Fruit fly (Drosophila melanogaster) whole organism, adult: Measurements from ENCODE around the gene CG6333.

ENCODE experiments used
- CG11617 ChIP-seq: fragments of 200-800 bp; sonication (Bioruptor generic); optimal IDR thresholded peaks from 2 replicates; lab custom pipeline; 2017; ENCODE audit warnings: mild to moderate bottlenecking, missing biosample characterization, missing genetic modification reagents, missing genetic modification characterization
- CG12768 ChIP-seq: fragments of 200-800 bp; sonication (Bioruptor generic); optimal IDR thresholded peaks from 2 replicates; lab custom pipeline; 2017; ENCODE audit warnings: missing biosample characterization, missing genetic modification characterization, mild to moderate bottlenecking, moderate library complexity, missing genetic modification reagents
- CG14711 ChIP-seq: fragments of 200-800 bp; sonication (Bioruptor generic); optimal IDR thresholded peaks from 2 replicates; lab custom pipeline; 2018; ENCODE audit warnings: missing biosample characterization, mild to moderate bottlenecking, missing genetic modification characterization, moderate library complexity
- CG1620 ChIP-seq: fragments of 200-800 bp; sonication (Bioruptor generic); optimal IDR thresholded peaks from 2 replicates; lab custom pipeline; 2016; ENCODE audit warnings: missing biosample characterization, missing genetic modification characterization
- CG33017 ChIP-seq: fragments of 200-800 bp; sonication (Bioruptor generic); optimal IDR thresholded peaks from 2 replicates; lab custom pipeline; 2018; ENCODE audit warnings: missing biosample characterization, mild to moderate bottlenecking, missing genetic modification characterization, moderate library complexity
- CG5204 ChIP-seq: fragments of 200-800 bp; sonication (Bioruptor generic); optimal IDR thresholded peaks from 2 replicates; lab custom pipeline; 2016; ENCODE audit warnings: missing biosample characterization, missing genetic modification characterization
- CG7045 ChIP-seq: fragments of 200-800 bp; sonication (Bioruptor generic); optimal IDR thresholded peaks from 2 replicates; lab custom pipeline; 2017; ENCODE audit warnings: missing biosample characterization, mild to moderate bottlenecking, missing genetic modification characterization
- CG7101 ChIP-seq: fragments of 200-800 bp; sonication (Bioruptor generic); optimal IDR thresholded peaks from 2 replicates; lab custom pipeline; 2018; ENCODE audit warnings: missing biosample characterization, mild to moderate bottlenecking, missing genetic modification characterization, moderate library complexity
- Clk ChIP-seq: fragments of 200-800 bp; sonication (Bioruptor generic); optimal IDR thresholded peaks from 2 replicates; lab custom pipeline; 2017; ENCODE audit warnings: missing biosample characterization, missing genetic modification characterization
- Crg-1 ChIP-seq: fragments of 200-800 bp; sonication (Bioruptor generic); optimal IDR thresholded peaks from 2 replicates; lab custom pipeline; 2016; ENCODE audit warnings: missing biosample characterization, missing genetic modification characterization
- Hr96 ChIP-seq: fragments of 200-800 bp; sonication (Bioruptor generic); optimal IDR thresholded peaks from 2 replicates; lab custom pipeline; 2016; ENCODE audit warnings: missing biosample characterization, missing genetic modification characterization
- Mnt ChIP-seq: fragments of 200-800 bp; sonication (Bioruptor generic); optimal IDR thresholded peaks from 2 replicates; lab custom pipeline; 2016; ENCODE audit warnings: missing biosample characterization, mild to moderate bottlenecking, missing genetic modification characterization
- bab1 ChIP-seq: fragments of 200-800 bp; sonication (Bioruptor generic); optimal IDR thresholded peaks from 3 replicates; lab custom pipeline; 2019; ENCODE audit warnings: missing biosample characterization, mild to moderate bottlenecking, missing genetic modification characterization, moderate library complexity
- cic ChIP-seq: fragments of 200-800 bp; sonication (Bioruptor generic); optimal IDR thresholded peaks from 2 replicates; lab custom pipeline; 2017; ENCODE audit warnings: missing biosample characterization, mild to moderate bottlenecking, missing genetic modification characterization, moderate library complexity
- cnc ChIP-seq, 2 experiments: fragments of >200 bp; optimal IDR thresholded peaks; 2 replicates each; lab custom pipeline; 2017
- kay ChIP-seq: fragments of 200-800 bp; sonication (Bioruptor generic); peaks from one replicate; lab custom pipeline; 2016; ENCODE audit warnings: missing biosample characterization, missing genetic modification characterization, borderline replicate concordance
- ovo ChIP-seq: fragments of 200-800 bp; sonication (Bioruptor generic); optimal IDR thresholded peaks from 2 replicates; lab custom pipeline; 2016; ENCODE audit warnings: missing biosample characterization, missing genetic modification characterization
- pad ChIP-seq: fragments of 200-800 bp; sonication (Bioruptor generic); optimal IDR thresholded peaks from 3 replicates; lab custom pipeline; 2017; ENCODE audit warnings: missing biosample characterization, missing genetic modification characterization, mild to moderate bottlenecking, moderate library complexity, missing genetic modification reagents
- tj ChIP-seq: fragments of 200-800 bp; sonication (Bioruptor generic); optimal IDR thresholded peaks from 3 replicates; lab custom pipeline; 2017; ENCODE audit warnings: missing biosample characterization, mild to moderate bottlenecking, missing genetic modification characterization, moderate library complexity
- toe ChIP-seq: fragments of 200-800 bp; sonication (Bioruptor generic); optimal IDR thresholded peaks from 2 replicates; lab custom pipeline; 2016; ENCODE audit warnings: missing biosample characterization, missing genetic modification characterization

The CG6333 gene

DNA sequence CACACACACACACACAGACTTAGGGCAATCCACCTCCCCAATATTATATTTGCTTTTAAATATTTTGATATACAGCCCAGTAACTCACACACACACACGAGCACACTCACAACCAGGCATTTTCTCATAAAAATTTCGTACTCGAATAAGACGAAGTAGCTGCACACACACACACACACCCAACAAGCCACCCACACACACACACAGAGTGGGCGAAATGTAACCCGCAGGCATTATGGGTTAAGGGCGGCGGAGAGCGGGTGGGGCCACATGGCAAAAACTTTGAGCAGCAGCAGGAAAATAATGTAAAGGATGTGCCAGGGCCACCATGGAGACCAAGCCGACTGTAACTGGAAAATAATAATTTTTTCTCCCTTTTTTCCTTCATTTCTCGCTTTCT, 44.4 kb downstream of the CG6333 start:
- no peak for TF ChIP-seq Hr96
- no peak for TF ChIP-seq bab1 (GFP tag; lab: Kevin White, UChicago)
- no peak for TF ChIP-seq pad (GFP tag; lab: Kevin White, UChicago)
- no peak for TF ChIP-seq CG7101 (tag; lab: Kevin White, UChicago)
- TF ChIP-seq kay (GFP tag; lab: Kevin White, UChicago): no peak
- TF ChIP-seq CG11617 (GFP tag; lab: Kevin White, UChicago): no peak
- TF ChIP-seq toe (GFP tag; lab: Kevin White, UChicago): no peak

DNA sequence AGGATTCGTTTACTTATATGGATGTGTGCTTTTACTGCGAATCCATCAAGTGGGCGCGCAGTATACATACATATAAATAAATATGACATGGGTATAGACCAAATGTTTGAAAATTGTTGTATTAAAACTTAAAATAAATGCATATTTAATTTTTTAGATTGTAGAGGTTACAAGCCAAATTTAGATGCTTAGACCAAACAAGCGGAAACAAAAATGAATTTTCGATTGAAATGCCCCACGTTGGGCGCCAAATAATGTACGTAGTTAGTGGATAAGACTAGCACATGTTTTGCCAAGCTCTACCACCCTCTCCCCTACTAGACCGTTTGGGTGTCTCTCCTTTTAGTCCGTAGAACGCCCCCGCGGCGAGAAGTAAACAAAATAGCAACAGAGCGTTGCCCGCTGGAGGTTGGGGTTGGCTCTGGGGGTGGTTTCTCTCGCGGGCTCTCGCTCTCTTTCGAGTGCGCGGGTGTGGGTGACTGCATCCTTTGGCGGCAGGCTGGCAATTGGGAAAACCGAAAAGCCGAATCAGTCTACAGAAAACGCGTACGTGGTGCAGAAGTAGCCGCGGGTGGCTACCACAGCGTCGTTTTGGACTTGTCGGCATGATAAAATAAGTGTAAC, 47.0 kb downstream of the CG6333 start, which contains the start of gene CG18265:
TSS of gene CG18265 (plus strand) at position 530 of the 624 bp plus-strand sequence.
- TF ChIP-seq pad (GFP tag; lab: Kevin White, UChicago) (no peak), tj (GFP tag; lab: Kevin White, UChicago) (no peak)

DNA sequence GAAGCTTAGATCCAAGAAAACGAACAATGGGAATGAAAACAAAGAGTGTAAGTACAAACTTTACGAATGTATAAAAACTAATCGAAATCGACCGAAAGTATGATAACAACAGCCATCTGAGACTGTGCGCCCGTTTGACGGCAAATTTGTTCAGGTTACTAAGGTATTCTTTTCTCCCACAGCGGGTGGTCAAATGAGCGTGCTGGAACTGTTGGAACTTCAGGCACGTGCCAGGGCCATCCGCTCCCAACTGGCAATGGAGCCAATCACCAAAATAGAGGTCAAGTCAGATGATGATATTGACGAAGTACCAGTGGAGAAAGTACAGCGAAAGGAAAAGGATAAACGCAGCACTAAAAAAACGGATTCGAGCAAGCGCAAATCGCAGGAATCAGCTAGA, 49.7 kb downstream of the CG6333 start, which contains the start of gene CG12229:
TSS of gene CG12229 (minus strand) at position 101 of the 400 bp plus-strand sequence.
- no peak for TF ChIP-seq CG33017 (tag; lab: Kevin White, UChicago)
- TF ChIP-seq CG7045 (GFP tag; lab: Kevin White, UChicago): no peak
- no peak for TF ChIP-seq Mnt (GFP tag; lab: Kevin White, UChicago)
- no peak for TF ChIP-seq ovo (GFP tag; lab: Kevin White, UChicago)
- no peak for TF ChIP-seq cnc (optimal IDR thresholded peaks at IDR 0.05; lab: Kevin White, UChicago)
- no peak for TF ChIP-seq CG7101 (tag; lab: Kevin White, UChicago)
- TF ChIP-seq CG11617 (GFP tag; lab: Kevin White, UChicago): no peak
- no peak for TF ChIP-seq tj (GFP tag; lab: Kevin White, UChicago)
- no peak for TF ChIP-seq CG5204
- TF ChIP-seq kay (GFP tag; lab: Kevin White, UChicago): no peak
- TF ChIP-seq bab1 (GFP tag; lab: Kevin White, UChicago): no peak
- no peak for TF ChIP-seq CG1620 (GFP tag; lab: Kevin White, UChicago)
- TF ChIP-seq Clk (GFP tag; lab: Kevin White, UChicago): no peak
- TF ChIP-seq CG14711 (tag; lab: Kevin White, UChicago): no peak
- TF ChIP-seq Hr96: no peak

DNA sequence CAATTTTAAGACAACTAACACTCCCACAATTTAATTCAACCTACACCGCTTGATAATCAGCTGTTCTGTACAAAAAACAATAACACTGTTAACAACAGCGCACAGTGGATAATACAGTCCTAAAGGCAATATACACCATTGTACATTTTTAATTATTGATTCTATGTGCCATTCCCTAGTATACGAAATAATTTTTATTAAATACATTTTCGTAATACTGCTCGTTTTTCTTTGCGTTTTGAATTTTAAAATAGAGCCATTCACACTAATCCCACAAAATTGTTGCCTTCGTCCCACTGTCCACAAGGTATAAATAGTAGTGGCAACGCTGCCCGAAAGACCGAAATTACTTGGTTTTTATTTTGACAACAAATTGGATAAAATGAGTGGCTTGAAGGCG, 52.5 kb downstream of the CG6333 start, which contains the start of the genes Coq4 and CG32176:
TSS of gene Coq4 (minus strand) at position 67 of the 400 bp plus-strand sequence.
TSS of gene CG32176 (plus strand) at position 314 of the 400 bp plus-strand sequence.
- TF ChIP-seq cic (GFP tag; lab: Kevin White, UChicago): peak; percentile 17
- TF ChIP-seq Mnt (GFP tag; lab: Kevin White, UChicago): peak; percentile 90
- peak; percentile 93 for TF ChIP-seq CG12768 (GFP tag; lab: Kevin White, UChicago)
- TF ChIP-seq cnc (optimal IDR thresholded peaks at IDR 0.05; lab: Kevin White, UChicago): no peak
- peak; percentile 90 for TF ChIP-seq Clk (GFP tag; lab: Kevin White, UChicago)
- TF ChIP-seq bab1 (GFP tag; lab: Kevin White, UChicago): peak; percentile 97
- TF ChIP-seq CG5204: peak; percentile 98
- peak; percentile 81 for TF ChIP-seq pad (GFP tag; lab: Kevin White, UChicago)
- TF ChIP-seq ovo (GFP tag; lab: Kevin White, UChicago): peak; percentile 90
- TF ChIP-seq Crg-1: peak; percentile 96
- TF ChIP-seq kay (GFP tag; lab: Kevin White, UChicago): peak; percentile 98
- TF ChIP-seq CG7045 (GFP tag; lab: Kevin White, UChicago): peak; percentile 96
- peak; percentile 82 for TF ChIP-seq tj (GFP tag; lab: Kevin White, UChicago)
- peak; percentile 96 for TF ChIP-seq Hr96
- TF ChIP-seq CG14711 (tag; lab: Kevin White, UChicago): peak; percentile 88
- peak; percentile 94 for TF ChIP-seq CG11617 (GFP tag; lab: Kevin White, UChicago)
- peak; percentile 93 for TF ChIP-seq CG33017 (tag; lab: Kevin White, UChicago)
- TF ChIP-seq CG1620 (GFP tag; lab: Kevin White, UChicago): peak; percentile 98
- peak; percentile 98 for TF ChIP-seq toe (GFP tag; lab: Kevin White, UChicago)
- peak; percentile 96 for TF ChIP-seq CG7101 (tag; lab: Kevin White, UChicago)

DNA sequence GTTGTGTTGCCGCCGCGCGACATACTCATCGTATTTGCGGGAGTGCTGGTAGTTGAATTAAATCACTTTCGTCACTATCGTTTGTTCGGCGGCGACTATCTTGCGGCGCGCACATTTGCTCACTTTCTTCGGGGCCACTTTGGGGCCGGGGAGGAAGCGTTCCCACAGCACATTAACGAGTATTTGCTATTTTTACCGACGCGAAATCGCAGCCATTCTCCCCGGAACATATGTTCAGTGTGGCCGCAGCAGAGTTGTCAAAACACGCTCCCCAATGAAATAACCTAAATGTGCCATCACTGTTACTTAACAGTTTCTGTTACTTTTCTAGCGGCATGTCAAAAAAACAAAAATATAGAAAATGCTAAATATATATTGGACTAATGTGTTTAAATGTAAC, 53.1 kb downstream of the CG6333 start, which contains the start of gene frc:
TSS of gene frc (minus strand) at position 244 of the 400 bp plus-strand sequence.
- TF ChIP-seq CG5204: no peak
- peak; percentile 4 for TF ChIP-seq CG14711 (tag; lab: Kevin White, UChicago)
- TF ChIP-seq kay (GFP tag; lab: Kevin White, UChicago): no peak
- peak; percentile 47 for TF ChIP-seq Mnt (GFP tag; lab: Kevin White, UChicago)
- TF ChIP-seq CG1620 (GFP tag; lab: Kevin White, UChicago): peak; percentile 24
- TF ChIP-seq CG11617 (GFP tag; lab: Kevin White, UChicago): no peak
- TF ChIP-seq bab1 (GFP tag; lab: Kevin White, UChicago): no peak
- no peak for TF ChIP-seq cnc (optimal IDR thresholded peaks at IDR 0.05; lab: Kevin White, UChicago)
- no peak for TF ChIP-seq cic (GFP tag; lab: Kevin White, UChicago)
- no peak for TF ChIP-seq Crg-1
- no peak for TF ChIP-seq Clk (GFP tag; lab: Kevin White, UChicago)

DNA sequence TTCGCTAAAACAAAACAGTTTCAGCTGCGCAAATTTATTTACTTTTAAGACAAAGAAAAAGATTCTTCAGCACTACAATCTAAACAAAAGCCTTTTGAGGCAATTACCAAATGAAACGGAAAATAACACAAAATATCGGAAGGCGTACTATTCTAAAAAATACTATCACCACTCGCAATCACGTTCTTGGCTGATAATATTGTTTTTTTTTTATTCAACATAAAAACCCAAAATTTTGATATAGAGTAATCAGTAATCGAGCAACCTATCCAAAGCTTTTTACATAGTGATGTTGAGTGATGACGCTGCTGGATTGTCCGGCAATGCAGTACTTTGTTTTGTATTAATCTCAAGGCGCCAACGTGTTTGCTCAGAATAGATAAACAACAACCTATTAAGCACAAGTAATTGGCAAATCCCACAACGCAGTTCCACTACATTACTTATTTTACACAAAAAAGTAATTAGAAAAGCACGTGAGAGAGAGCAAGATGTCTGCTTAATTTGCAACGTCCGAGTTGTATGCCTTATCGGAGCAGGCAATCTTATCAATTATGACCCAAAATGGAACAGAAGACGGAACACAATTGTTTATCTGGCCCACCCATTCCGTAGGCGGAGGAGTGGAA, 55.0 kb downstream of the CG6333 start:
- TF ChIP-seq cnc (optimal IDR thresholded peaks at IDR 0.05; lab: Kevin White, UChicago): peak in 1 of 2 experiments; percentile 26
- peak; percentile 13 for TF ChIP-seq tj (GFP tag; lab: Kevin White, UChicago)
- TF ChIP-seq pad (GFP tag; lab: Kevin White, UChicago): peak; percentile 22
- peak; percentile 9 for TF ChIP-seq CG12768 (GFP tag; lab: Kevin White, UChicago)
- TF ChIP-seq CG33017 (tag; lab: Kevin White, UChicago): peak; percentile 52
- peak; percentile 24 for TF ChIP-seq CG14711 (tag; lab: Kevin White, UChicago)
- no peak for TF ChIP-seq CG5204
- peak; percentile 84 for TF ChIP-seq cic (GFP tag; lab: Kevin White, UChicago)
- TF ChIP-seq Mnt (GFP tag; lab: Kevin White, UChicago): peak; percentile 66
- peak; percentile 40 for TF ChIP-seq CG7045 (GFP tag; lab: Kevin White, UChicago)
- no peak for TF ChIP-seq CG1620 (GFP tag; lab: Kevin White, UChicago)
- peak; percentile 51 for TF ChIP-seq CG7101 (tag; lab: Kevin White, UChicago)
- peak; percentile 17 for TF ChIP-seq CG11617 (GFP tag; lab: Kevin White, UChicago)
- TF ChIP-seq toe (GFP tag; lab: Kevin White, UChicago): no peak
- no peak for TF ChIP-seq Hr96
- TF ChIP-seq Clk (GFP tag; lab: Kevin White, UChicago): peak; percentile 15
- TF ChIP-seq Crg-1: no peak
